Worm (Caenorhabditis elegans) whole organism, mixed stage, embryonic: ENCODE results near the gene T24H10.1.

ENCODE experiments used
- M03D4.4 ChIP-seq: sonication (generic microtip); optimal IDR thresholded peaks from 2 replicates; lab custom pipeline; 2017; ENCODE audit warnings: mild to moderate bottlenecking, missing genetic modification characterization, missing compliant biosample characterization
- bed-3 ChIP-seq: fragments of 200-800 bp; sonication (Bioruptor generic); optimal IDR thresholded peaks from 3 replicates; lab custom pipeline; 2018; ENCODE audit warnings: mild to moderate bottlenecking, missing genetic modification characterization, moderate library complexity, missing compliant biosample characterization
- blmp-1 ChIP-seq: fragments of 150-350 bp; optimal IDR thresholded peaks from 2 replicates; lab custom pipeline; 2014; ENCODE audit warnings: missing biosample characterization, missing genetic modification characterization
- ceh-39 ChIP-seq: fragments of 150-350 bp; optimal IDR thresholded peaks from 2 replicates; lab custom pipeline; 2014; ENCODE audit warnings: missing biosample characterization, missing genetic modification characterization
- ceh-43 ChIP-seq: fragments of 200-800 bp; sonication (Bioruptor generic); optimal IDR thresholded peaks from 2 replicates; lab custom pipeline; 2018; ENCODE audit warnings: mild to moderate bottlenecking, missing genetic modification characterization, moderate library complexity, missing compliant biosample characterization
- ceh-83 ChIP-seq: fragments of 200-800 bp; sonication (Bioruptor generic); optimal IDR thresholded peaks from 2 replicates; lab custom pipeline; 2018; ENCODE audit warnings: mild to moderate bottlenecking, missing genetic modification characterization, missing compliant biosample characterization
- ces-1 ChIP-seq: fragments of 150-350 bp; optimal IDR thresholded peaks from 2 replicates; lab custom pipeline; 2014; ENCODE audit warnings: missing biosample characterization, missing genetic modification reagents, missing genetic modification characterization
- cnd-1 ChIP-seq: fragments of 200-800 bp; sonication (Bioruptor generic); optimal IDR thresholded peaks from 2 replicates; lab custom pipeline; 2018; ENCODE audit warnings: mild to moderate bottlenecking, missing genetic modification characterization, missing compliant biosample characterization
- drap-1 ChIP-seq: fragments of 200-800 bp; sonication (Bioruptor generic); optimal IDR thresholded peaks from 3 replicates; lab custom pipeline; 2018; ENCODE audit warnings: mild to moderate bottlenecking, missing genetic modification characterization, missing compliant biosample characterization
- elt-1 ChIP-seq: sonication (generic microtip); optimal IDR thresholded peaks from 2 replicates; lab custom pipeline; 2017; ENCODE audit warnings: missing genetic modification characterization, mild to moderate bottlenecking, missing compliant biosample characterization, antibody characterized with exemption, moderate library complexity, borderline replicate concordance; ENCODE audit not compliant: insufficient read depth
- elt-3 ChIP-seq: fragments of 150-350 bp; optimal IDR thresholded peaks from 2 replicates; lab custom pipeline; 2014; ENCODE audit warnings: missing biosample characterization, missing genetic modification characterization
- flh-1 ChIP-seq: fragments of 200-800 bp; sonication (Bioruptor generic); optimal IDR thresholded peaks from 2 replicates; lab custom pipeline; 2018; ENCODE audit warnings: mild to moderate bottlenecking, missing genetic modification characterization, moderate library complexity, missing compliant biosample characterization
- ham-2 ChIP-seq: fragments of 200-800 bp; sonication (Bioruptor generic); optimal IDR thresholded peaks from 2 replicates; lab custom pipeline; 2018; ENCODE audit warnings: mild to moderate bottlenecking, missing genetic modification characterization, missing compliant biosample characterization
- hlh-1 ChIP-seq: fragments of 150-350 bp; optimal IDR thresholded peaks from 2 replicates; lab custom pipeline; 2014; ENCODE audit warnings: missing biosample characterization, missing genetic modification reagents, missing genetic modification characterization
- lin-13 ChIP-seq: fragments of 150-350 bp; optimal IDR thresholded peaks from 2 replicates; lab custom pipeline; 2014; ENCODE audit warnings: missing biosample characterization, missing genetic modification characterization
- lin-32 ChIP-seq: fragments of 200-800 bp; sonication (Bioruptor generic); optimal IDR thresholded peaks from 2 replicates; lab custom pipeline; 2018; ENCODE audit warnings: mild to moderate bottlenecking, missing genetic modification characterization, missing compliant biosample characterization
- lsy-2 ChIP-seq: fragments of 150-350 bp; optimal IDR thresholded peaks from 2 replicates; lab custom pipeline; 2014; ENCODE audit warnings: missing biosample characterization, missing genetic modification characterization
- mab-5 ChIP-seq: fragments of 150-350 bp; optimal IDR thresholded peaks from 2 replicates; lab custom pipeline; 2014; ENCODE audit warnings: missing biosample characterization, missing genetic modification characterization
- mep-1 ChIP-seq: fragments of 150-350 bp; optimal IDR thresholded peaks from 2 replicates; lab custom pipeline; 2017; ENCODE audit warnings: missing biosample characterization, missing genetic modification reagents, missing genetic modification characterization, inconsistent platforms
- mls-2 ChIP-seq: sonication (generic microtip); optimal IDR thresholded peaks from 2 replicates; lab custom pipeline; 2016; ENCODE audit warnings: mild to moderate bottlenecking, missing genetic modification characterization, moderate library complexity, missing compliant biosample characterization
- nhr-12 ChIP-seq: fragments of 150-350 bp; optimal IDR thresholded peaks from 2 replicates; lab custom pipeline; 2014; ENCODE audit warnings: missing biosample characterization, missing genetic modification characterization
- nhr-2 ChIP-seq: fragments of 150-350 bp; optimal IDR thresholded peaks from 2 replicates; lab custom pipeline; 2014; ENCODE audit warnings: missing biosample characterization, missing genetic modification characterization
- nhr-237 ChIP-seq: fragments of 150-350 bp; optimal IDR thresholded peaks from 2 replicates; lab custom pipeline; 2014; ENCODE audit warnings: missing biosample characterization, missing genetic modification characterization
- nhr-28 ChIP-seq: fragments of 150-350 bp; optimal IDR thresholded peaks from 2 replicates; lab custom pipeline; 2014; ENCODE audit warnings: missing biosample characterization, missing genetic modification characterization
- nhr-76 ChIP-seq: sonication (generic microtip); optimal IDR thresholded peaks from 2 replicates; lab custom pipeline; 2017; ENCODE audit warnings: missing biosample characterization, missing genetic modification characterization
- pha-4 ChIP-seq: fragments of 150-350 bp; optimal IDR thresholded peaks from 2 replicates; lab custom pipeline; 2018; ENCODE audit warnings: missing biosample characterization, missing genetic modification reagents, missing genetic modification characterization
- sem-2 ChIP-seq: fragments of 200-800 bp; sonication (Bioruptor generic); optimal IDR thresholded peaks from 2 replicates; lab custom pipeline; 2018; ENCODE audit warnings: mild to moderate bottlenecking, missing genetic modification characterization, missing compliant biosample characterization
- snpc-4 ChIP-seq: fragments of 150-350 bp; optimal IDR thresholded peaks from 2 replicates; lab custom pipeline; 2014; ENCODE audit warnings: missing biosample characterization, missing genetic modification characterization
- sptf-1 ChIP-seq: sonication (generic microtip); optimal IDR thresholded peaks from 2 replicates; lab custom pipeline; 2017; ENCODE audit warnings: mild to moderate bottlenecking, missing genetic modification characterization, moderate library complexity, missing compliant biosample characterization
- tbx-8 ChIP-seq: fragments of 200-800 bp; sonication (Bioruptor generic); optimal IDR thresholded peaks from 2 replicates; lab custom pipeline; 2018; ENCODE audit warnings: mild to moderate bottlenecking, missing genetic modification characterization, moderate library complexity, missing compliant biosample characterization
- unc-120 ChIP-seq: sonication (generic microtip); optimal IDR thresholded peaks from 2 replicates; lab custom pipeline; 2017; ENCODE audit warnings: missing genetic modification characterization, missing compliant biosample characterization; ENCODE audit not compliant: poor library complexity, severe bottlenecking
- unc-39 ChIP-seq: fragments of 150-350 bp; optimal IDR thresholded peaks from 2 replicates; lab custom pipeline; 2014; ENCODE audit warnings: missing biosample characterization, missing genetic modification characterization
- unc-62 ChIP-seq: fragments of 150-350 bp; optimal IDR thresholded peaks from 2 replicates; lab custom pipeline; 2014; ENCODE audit warnings: missing biosample characterization, missing genetic modification reagents, missing genetic modification characterization
- zip-8 ChIP-seq: fragments of 150-350 bp; optimal IDR thresholded peaks from 2 replicates; lab custom pipeline; 2014; ENCODE audit warnings: missing biosample characterization, missing genetic modification characterization
- ztf-11 ChIP-seq: fragments of 150-350 bp; optimal IDR thresholded peaks from 2 replicates; lab custom pipeline; 2014; ENCODE audit warnings: missing biosample characterization, missing genetic modification characterization

Gene T24H10.1

DNA sequence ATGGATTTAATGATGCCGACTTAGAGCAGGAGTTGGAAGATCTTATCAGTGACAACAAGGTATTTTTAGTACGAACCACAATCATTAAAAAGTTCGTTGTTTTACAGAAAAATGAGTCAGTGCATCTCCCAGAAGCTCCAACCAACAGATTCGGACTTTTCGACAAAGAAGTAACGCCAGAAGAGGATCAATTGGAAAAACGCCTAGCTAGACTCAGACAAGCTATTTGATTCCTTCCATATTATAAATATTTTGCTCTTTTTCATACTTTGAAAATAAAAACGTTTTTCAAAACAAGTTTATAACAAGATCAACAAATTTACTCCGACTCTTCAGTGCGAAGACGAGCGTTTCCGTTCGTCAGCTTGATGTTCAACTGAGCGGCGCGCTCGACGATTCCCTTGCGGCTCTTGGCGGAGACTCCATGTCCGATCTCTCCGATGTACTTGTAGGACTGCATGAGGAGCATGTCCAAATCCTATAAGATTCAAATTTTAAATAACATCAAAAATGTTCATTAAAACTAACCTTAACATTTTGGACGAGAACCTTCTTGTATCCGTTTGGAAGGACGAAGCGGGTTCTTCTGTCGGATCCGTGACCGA, 42.9 kb upstream of the T24H10.1 start:
- TF ChIP-seq nhr-12 (tag; lab: Kevin White, UChicago), result no peak
- TF ChIP-seq hlh-1 (tag; lab: Kevin White, UChicago), result no peak
- TF ChIP-seq snpc-4 (tag; lab: Kevin White, UChicago), result no peak
- no peak for TF ChIP-seq blmp-1 (tag; lab: Kevin White, UChicago)
- TF ChIP-seq lin-13, result no peak
- TF ChIP-seq elt-3, result no peak
- TF ChIP-seq ham-2 (GFP tag; lab: Kevin White, UChicago), result no peak
- no peak for TF ChIP-seq sptf-1 (tag; lab: Kevin White, UChicago)
- TF ChIP-seq drap-1, result no peak
- TF ChIP-seq cnd-1 (tag; lab: Kevin White, UChicago), result no peak
- no peak for TF ChIP-seq tbx-8
- TF ChIP-seq flh-1 (GFP tag; lab: Kevin White, UChicago), result no peak
- TF ChIP-seq ztf-11 (tag; lab: Kevin White, UChicago), result no peak
- no peak for TF ChIP-seq unc-120 (tag; lab: Kevin White, UChicago)
- no peak for TF ChIP-seq nhr-2 (tag; lab: Kevin White, UChicago)
- no peak for TF ChIP-seq mls-2 (tag; lab: Kevin White, UChicago)
- TF ChIP-seq unc-39, result no peak
- no peak for TF ChIP-seq elt-1 (tag; lab: Kevin White, UChicago)
- no peak for TF ChIP-seq mep-1
- no peak for TF ChIP-seq pha-4 (tag; lab: Kevin White, UChicago)
- TF ChIP-seq, all 35 proteins: peak for 0

DNA sequence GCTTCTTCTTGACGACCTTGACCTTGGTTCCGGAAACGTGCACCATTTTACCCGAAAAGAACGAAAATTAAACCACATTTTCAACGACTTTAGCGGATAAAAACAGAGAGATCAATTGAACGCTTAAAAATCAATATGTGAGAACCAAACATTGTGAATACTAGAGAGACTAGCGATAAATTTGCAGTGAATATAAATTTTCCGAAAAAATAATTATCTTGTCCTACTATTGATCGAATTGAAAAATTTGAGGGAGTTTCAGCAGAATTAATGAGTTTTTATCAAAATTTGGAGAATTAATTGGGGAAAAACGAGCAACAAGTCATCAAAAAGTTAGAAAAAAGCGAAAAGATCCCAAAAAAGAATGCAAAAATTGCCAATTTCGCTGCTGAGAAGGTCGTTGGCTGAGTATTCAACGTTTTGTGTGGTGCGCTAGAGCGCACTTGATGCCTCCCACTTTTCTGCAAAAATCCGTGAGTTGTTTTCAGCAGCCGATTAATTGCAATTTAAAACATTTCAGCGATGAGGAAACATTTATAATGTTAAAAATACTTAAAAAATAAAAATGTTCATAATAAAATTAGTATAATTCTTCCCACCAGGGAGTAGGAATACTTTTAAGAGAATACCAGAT, 42.0 kb upstream of the T24H10.1 start, which contains the start of gene rpl-32:
Gene rpl-32 (minus strand): TSS at position 51 of the 634 bp plus-strand sequence.
- TF ChIP-seq unc-120 (tag; lab: Kevin White, UChicago), result peak; percentile 79
- no peak for TF ChIP-seq flh-1 (GFP tag; lab: Kevin White, UChicago)
- no peak for TF ChIP-seq zip-8
- TF ChIP-seq nhr-2 (tag; lab: Kevin White, UChicago), result no peak
- TF ChIP-seq sptf-1 (tag; lab: Kevin White, UChicago), result peak; percentile 20
- no peak for TF ChIP-seq mab-5 (tag; lab: Kevin White, UChicago)
- no peak for TF ChIP-seq bed-3 (GFP tag; lab: Kevin White, UChicago)
- TF ChIP-seq snpc-4 (tag; lab: Kevin White, UChicago), result no peak
- TF ChIP-seq unc-39, result no peak
- no peak for TF ChIP-seq ceh-83 (GFP tag; lab: Kevin White, UChicago)
- TF ChIP-seq mls-2 (tag; lab: Kevin White, UChicago), result no peak
- TF ChIP-seq ham-2 (GFP tag; lab: Kevin White, UChicago), result no peak
- TF ChIP-seq cnd-1 (tag; lab: Kevin White, UChicago), result no peak
- peak; percentile 68 for TF ChIP-seq pha-4 (tag; lab: Kevin White, UChicago)
- no peak for TF ChIP-seq nhr-76 (tag; lab: Kevin White, UChicago)
- peak; percentile 76 for TF ChIP-seq ceh-39 (tag; lab: Kevin White, UChicago)
- TF ChIP-seq tbx-8, result no peak
- TF ChIP-seq elt-1 (tag; lab: Kevin White, UChicago), result no peak
- TF ChIP-seq ztf-11 (tag; lab: Kevin White, UChicago), result no peak
- no peak for TF ChIP-seq nhr-12 (tag; lab: Kevin White, UChicago)
- TF ChIP-seq nhr-237, result peak; percentile 85
- no peak for TF ChIP-seq elt-3
- no peak for TF ChIP-seq sem-2 (GFP tag; lab: Kevin White, UChicago)
- TF ChIP-seq ces-1 (GFP tag; lab: Kevin White, UChicago), result peak; percentile 61
- no peak for TF ChIP-seq lin-32 (GFP tag; lab: Kevin White, UChicago)
- TF ChIP-seq drap-1, result no peak
- TF ChIP-seq M03D4.4 (tag; lab: Kevin White, UChicago), result no peak
- no peak for TF ChIP-seq blmp-1 (tag; lab: Kevin White, UChicago)
- TF ChIP-seq unc-62 (GFP tag; lab: Kevin White, UChicago), result peak; percentile 35
- peak; percentile 74 for TF ChIP-seq lsy-2 (tag; lab: Kevin White, UChicago)
- peak; percentile 95 for TF ChIP-seq mep-1
- TF ChIP-seq ceh-43 (GFP tag; lab: Kevin White, UChicago), result peak; percentile 45
- TF ChIP-seq nhr-28 (tag; lab: Kevin White, UChicago), result no peak
- TF ChIP-seq hlh-1 (tag; lab: Kevin White, UChicago), result peak; percentile 52
- peak; percentile 70 for TF ChIP-seq lin-13
